Worm (Caenorhabditis elegans) whole organism, late embryonic: Measurements from ENCODE around the gene F33C8.4.

Source experiments
- C08G9.2 ChIP-seq: sonication (generic microtip); optimal IDR thresholded peaks from 2 replicates; lab custom pipeline; 2016; ENCODE audit warnings: mild to moderate bottlenecking, missing genetic modification characterization, moderate library complexity, missing compliant biosample characterization
- F13H6.1 ChIP-seq: sonication (generic microtip); optimal IDR thresholded peaks from 2 replicates; lab custom pipeline; 2016; ENCODE audit warnings: missing genetic modification characterization, missing compliant biosample characterization
- K02D7.2 ChIP-seq: sonication (generic microtip); optimal IDR thresholded peaks from 2 replicates; lab custom pipeline; 2017; ENCODE audit warnings: mild to moderate bottlenecking, missing genetic modification characterization, missing compliant biosample characterization
- K09A11.1 ChIP-seq: sonication (generic microtip); optimal IDR thresholded peaks from 2 replicates; lab custom pipeline; 2017; ENCODE audit warnings: antibody characterized with exemption, mild to moderate bottlenecking, missing genetic modification characterization, missing compliant biosample characterization; ENCODE audit not compliant: insufficient read depth
- ahr-1 ChIP-seq: sonication (generic microtip); optimal IDR thresholded peaks from 2 replicates; lab custom pipeline; 2016; ENCODE audit warnings: missing genetic modification characterization, missing compliant biosample characterization
- ceh-14 ChIP-seq: sonication (generic microtip); optimal IDR thresholded peaks from 2 replicates; lab custom pipeline; 2016; ENCODE audit warnings: missing genotype, missing genetic modification characterization, missing compliant biosample characterization
- ceh-18 ChIP-seq: sonication (generic microtip); optimal IDR thresholded peaks from 2 replicates; lab custom pipeline; 2016; ENCODE audit warnings: missing genetic modification characterization, missing compliant biosample characterization
- ceh-19 ChIP-seq: fragments of 200-800 bp; sonication (Bioruptor generic); optimal IDR thresholded peaks from 2 replicates; lab custom pipeline; 2018; ENCODE audit warnings: mild to moderate bottlenecking, missing genetic modification characterization, missing compliant biosample characterization
- ceh-2 ChIP-seq: sonication (generic microtip); optimal IDR thresholded peaks from 2 replicates; lab custom pipeline; 2016; ENCODE audit warnings: missing genotype, missing genetic modification characterization, missing compliant biosample characterization
- ceh-24 ChIP-seq: sonication (generic microtip); optimal IDR thresholded peaks from 2 replicates; lab custom pipeline; 2016; ENCODE audit warnings: mild to moderate bottlenecking, missing genetic modification characterization, missing compliant biosample characterization
- ceh-34 ChIP-seq: sonication (generic microtip); optimal IDR thresholded peaks from 2 replicates; lab custom pipeline; 2016; ENCODE audit warnings: mild to moderate bottlenecking, missing genetic modification characterization, missing compliant biosample characterization
- ceh-45 ChIP-seq: fragments of 200-800 bp; sonication (Bioruptor generic); IDR thresholded peaks from 2 replicates; pipeline ENCODE4 v1.3.6; 2022; ENCODE audit warnings: missing genetic modification reagents, missing genetic modification characterization, missing compliant biosample characterization
- ceh-6 ChIP-seq: fragments of 200-800 bp; sonication (Bioruptor generic); optimal IDR thresholded peaks from 2 replicates; lab custom pipeline; 2018; ENCODE audit warnings: mild to moderate bottlenecking, missing genetic modification characterization, missing compliant biosample characterization
- ceh-9 ChIP-seq: sonication (generic microtip); optimal IDR thresholded peaks from 2 replicates; lab custom pipeline; 2016; ENCODE audit warnings: mild to moderate bottlenecking, missing genetic modification characterization, inconsistent platforms, missing compliant biosample characterization
- che-1 ChIP-seq: sonication (generic microtip); optimal IDR thresholded peaks from 2 replicates; lab custom pipeline; 2016; ENCODE audit warnings: mild to moderate bottlenecking, missing genetic modification characterization, missing compliant biosample characterization
- dve-1 ChIP-seq: sonication (generic microtip); optimal IDR thresholded peaks from 2 replicates; lab custom pipeline; 2017; ENCODE audit warnings: antibody characterized with exemption, mild to moderate bottlenecking, missing genetic modification characterization, missing compliant biosample characterization
- elt-2 ChIP-seq: sonication (generic microtip); optimal IDR thresholded peaks from 2 replicates; lab custom pipeline; 2016; ENCODE audit warnings: missing genetic modification reagents, missing genetic modification characterization, missing compliant biosample characterization
- eyg-1 ChIP-seq: sonication (generic microtip); optimal IDR thresholded peaks from 2 replicates; lab custom pipeline; 2016; ENCODE audit warnings: missing genotype, missing genetic modification characterization, missing compliant biosample characterization
- gmeb-2 ChIP-seq: sonication (generic microtip); optimal IDR thresholded peaks from 2 replicates; lab custom pipeline; 2016; ENCODE audit warnings: missing genetic modification characterization, inconsistent platforms, missing compliant biosample characterization
- hlh-30 ChIP-seq: sonication (generic microtip); optimal IDR thresholded peaks from 2 replicates; lab custom pipeline; 2017; ENCODE audit warnings: antibody characterized with exemption, missing genetic modification characterization, missing compliant biosample characterization; ENCODE audit not compliant: insufficient read depth
- hlh-8 ChIP-seq: sonication (generic microtip); optimal IDR thresholded peaks from 2 replicates; lab custom pipeline; 2016; ENCODE audit warnings: missing genotype, missing genetic modification characterization, missing compliant biosample characterization
- lim-6 ChIP-seq: sonication (generic microtip); optimal IDR thresholded peaks from 2 replicates; lab custom pipeline; 2016; ENCODE audit warnings: missing genetic modification characterization, missing compliant biosample characterization
- lin-11 ChIP-seq: fragments of 200-800 bp; sonication (Bioruptor generic); optimal IDR thresholded peaks from 2 replicates; lab custom pipeline; 2018; ENCODE audit warnings: mild to moderate bottlenecking, missing genetic modification characterization, missing compliant biosample characterization
- mec-3 ChIP-seq: sonication (generic microtip); optimal IDR thresholded peaks from 2 replicates; lab custom pipeline; 2016; ENCODE audit warnings: borderline replicate concordance, missing genetic modification characterization, missing compliant biosample characterization
- nhr-11 ChIP-seq: fragments of 150-350 bp; optimal IDR thresholded peaks from 2 replicates; lab custom pipeline; 2014; ENCODE audit warnings: missing biosample characterization, missing genetic modification characterization
- npax-4 ChIP-seq: sonication (generic microtip); optimal IDR thresholded peaks from 2 replicates; lab custom pipeline; 2016; ENCODE audit warnings: missing genetic modification characterization, missing compliant biosample characterization
- odd-2 ChIP-seq: sonication (generic microtip); optimal IDR thresholded peaks from 2 replicates; lab custom pipeline; 2017; ENCODE audit warnings: antibody characterized with exemption, mild to moderate bottlenecking, missing genetic modification characterization, missing compliant biosample characterization
- pag-3 ChIP-seq: sonication (generic microtip); optimal IDR thresholded peaks from 2 replicates; lab custom pipeline; 2016; ENCODE audit warnings: missing compliant biosample characterization, missing genetic modification characterization, borderline replicate concordance
- pat-9 ChIP-seq: fragments of 200-800 bp; sonication (Bioruptor generic); optimal IDR thresholded peaks from 2 replicates; lab custom pipeline; 2018; ENCODE audit warnings: mild to moderate bottlenecking, missing genetic modification characterization, moderate library complexity, missing compliant biosample characterization
- pha-2 ChIP-seq: sonication (generic microtip); optimal IDR thresholded peaks from 2 replicates; lab custom pipeline; 2017; ENCODE audit warnings: mild to moderate bottlenecking, missing genetic modification characterization, missing compliant biosample characterization
- pqm-1 ChIP-seq: sonication (generic microtip); optimal IDR thresholded peaks from 2 replicates; lab custom pipeline; 2016; ENCODE audit warnings: missing genetic modification characterization, missing compliant biosample characterization
- pros-1 ChIP-seq: fragments of 150-350 bp; optimal IDR thresholded peaks from 2 replicates; lab custom pipeline; 2014; ENCODE audit warnings: missing biosample characterization, missing genetic modification reagents, missing genetic modification characterization
- ref-2 ChIP-seq: sonication (generic microtip); optimal IDR thresholded peaks from 2 replicates; lab custom pipeline; 2016; ENCODE audit warnings: missing genetic modification characterization, missing compliant biosample characterization
- sdc-2 ChIP-seq: sonication (generic microtip); optimal IDR thresholded peaks from 2 replicates; lab custom pipeline; 2016; ENCODE audit warnings: missing genotype, missing genetic modification characterization, missing compliant biosample characterization
- syd-9 ChIP-seq: sonication (generic microtip); optimal IDR thresholded peaks from 2 replicates; lab custom pipeline; 2016; ENCODE audit warnings: mild to moderate bottlenecking, missing genetic modification characterization, moderate library complexity, missing compliant biosample characterization
- unc-42 ChIP-seq: sonication (generic microtip); optimal IDR thresholded peaks from 2 replicates; lab custom pipeline; 2016; ENCODE audit warnings: missing genotype, missing genetic modification characterization, missing compliant biosample characterization
- unc-55 ChIP-seq: sonication (generic microtip); optimal IDR thresholded peaks from 2 replicates; lab custom pipeline; 2017; ENCODE audit warnings: missing biosample characterization, missing genetic modification reagents, missing genetic modification characterization
- unc-86 ChIP-seq: sonication (generic microtip); optimal IDR thresholded peaks from 2 replicates; lab custom pipeline; 2016; ENCODE audit warnings: missing genetic modification characterization, missing compliant biosample characterization
- zip-5 ChIP-seq: sonication (generic microtip); optimal IDR thresholded peaks from 2 replicates; lab custom pipeline; 2016; ENCODE audit warnings: missing genetic modification characterization, missing compliant biosample characterization

Gene F33C8.4

ce11 chrX:14761021-14761420 is 28.9 kb downstream of the F33C8.4 start, which contains the start of gene C05G5.5:
TSS of gene C05G5.5 (minus strand) at chrX:14761121.
- TF ChIP-seq che-1 (tag; lab: Kevin White, UChicago) (no peak), pros-1 (tag; lab: Kevin White, UChicago) (no peak), dve-1 (no peak), mec-3 (tag; lab: Kevin White, UChicago) (no peak), ref-2 (tag; lab: Kevin White, UChicago) (no peak), K09A11.1 (tag; lab: Kevin White, UChicago) (no peak), unc-86 (tag; lab: Kevin White, UChicago) (no peak), pag-3 (tag; lab: Kevin White, UChicago) (no peak), lin-11 (no peak), ceh-19 (GFP tag; lab: Kevin White, UChicago) (no peak), C08G9.2 (tag; lab: Kevin White, UChicago) (no peak), ceh-2 (tag; lab: Kevin White, UChicago) (no peak), pat-9 (tag; lab: Kevin White, UChicago) (no peak), ceh-34 (tag; lab: Kevin White, UChicago) (no peak), pqm-1 (no peak), K02D7.2 (no peak), syd-9 (tag; lab: Kevin White, UChicago) (no peak), sdc-2 (tag; lab: Kevin White, UChicago) (no peak)

DNA sequence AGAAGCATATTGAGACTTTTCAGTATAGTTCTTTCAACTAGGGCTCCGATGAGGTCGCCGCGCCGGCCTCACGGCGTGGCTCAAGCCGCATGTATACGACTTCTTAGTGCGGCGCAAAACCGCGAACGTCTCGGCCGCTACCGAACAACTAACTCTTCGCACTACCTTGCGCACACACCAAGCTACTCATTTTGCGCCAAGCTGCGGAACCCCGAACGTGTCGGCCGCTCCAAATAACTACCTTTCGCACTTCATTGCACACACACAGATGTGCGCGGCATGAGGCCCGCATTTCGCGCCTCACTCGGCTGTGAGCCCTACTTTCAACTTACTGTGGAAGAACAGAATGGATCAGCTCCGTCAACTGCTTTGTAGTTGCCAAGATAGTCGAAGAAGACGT is 35.7 kb downstream of the F33C8.4 start:
- no peak for TF ChIP-seq ceh-18 (tag; lab: Kevin White, UChicago)
- TF ChIP-seq ceh-24 (tag; lab: Kevin White, UChicago) = no peak
- no peak for TF ChIP-seq eyg-1 (tag; lab: Kevin White, UChicago)
- no peak for TF ChIP-seq elt-2 (tag; lab: Kevin White, UChicago)
- no peak for TF ChIP-seq unc-55
- TF ChIP-seq K09A11.1 (tag; lab: Kevin White, UChicago) = no peak
- no peak for TF ChIP-seq ceh-19 (GFP tag; lab: Kevin White, UChicago)
- TF ChIP-seq zip-5 (tag; lab: Kevin White, UChicago) = no peak
- TF ChIP-seq, all 69 proteins: peak for 0

ce11 chrX:14768989-14769388 is 36.9 kb downstream of the F33C8.4 start:
- TF ChIP-seq dve-1 = no peak
- no peak for TF ChIP-seq ceh-14 (tag; lab: Kevin White, UChicago)
- TF ChIP-seq pros-1 (tag; lab: Kevin White, UChicago) = no peak
- no peak for TF ChIP-seq nhr-11 (tag; lab: Kevin White, UChicago)
- TF ChIP-seq gmeb-2 (tag; lab: Kevin White, UChicago) = no peak
- no peak for TF ChIP-seq elt-2 (tag; lab: Kevin White, UChicago)
- no peak for TF ChIP-seq hlh-30 (tag; lab: Kevin White, UChicago)
- TF ChIP-seq ceh-9 (tag; lab: Kevin White, UChicago) = no peak
- no peak for TF ChIP-seq syd-9 (tag; lab: Kevin White, UChicago)
- no peak for TF ChIP-seq hlh-8 (tag; lab: Kevin White, UChicago)
- no peak for TF ChIP-seq ceh-6
- no peak for TF ChIP-seq ceh-34 (tag; lab: Kevin White, UChicago)
- TF ChIP-seq ceh-45 (GFP tag; lab: Robert Waterston, UW) = no peak
- no peak for TF ChIP-seq odd-2 (tag; lab: Kevin White, UChicago)
- TF ChIP-seq unc-42 (tag; lab: Kevin White, UChicago) = no peak
- no peak for TF ChIP-seq ref-2 (tag; lab: Kevin White, UChicago)
- no peak for TF ChIP-seq npax-4 (tag; lab: Kevin White, UChicago)

- TF ChIP-seq ceh-9 (tag; lab: Kevin White, UChicago) (no peak), ref-2 (tag; lab: Kevin White, UChicago) (no peak), pha-2 (tag; lab: Kevin White, UChicago) (no peak), F13H6.1 (tag; lab: Kevin White, UChicago) (no peak), elt-2 (tag; lab: Kevin White, UChicago) (no peak), ahr-1 (no peak), lim-6 (tag; lab: Kevin White, UChicago) (no peak)
These were observed 38.3 kb downstream of the F33C8.4 start for ce11 chrX:14770336-14770735.
